Worm (Caenorhabditis elegans): ENCODE data around the gene F08B12.11.

DNA sequence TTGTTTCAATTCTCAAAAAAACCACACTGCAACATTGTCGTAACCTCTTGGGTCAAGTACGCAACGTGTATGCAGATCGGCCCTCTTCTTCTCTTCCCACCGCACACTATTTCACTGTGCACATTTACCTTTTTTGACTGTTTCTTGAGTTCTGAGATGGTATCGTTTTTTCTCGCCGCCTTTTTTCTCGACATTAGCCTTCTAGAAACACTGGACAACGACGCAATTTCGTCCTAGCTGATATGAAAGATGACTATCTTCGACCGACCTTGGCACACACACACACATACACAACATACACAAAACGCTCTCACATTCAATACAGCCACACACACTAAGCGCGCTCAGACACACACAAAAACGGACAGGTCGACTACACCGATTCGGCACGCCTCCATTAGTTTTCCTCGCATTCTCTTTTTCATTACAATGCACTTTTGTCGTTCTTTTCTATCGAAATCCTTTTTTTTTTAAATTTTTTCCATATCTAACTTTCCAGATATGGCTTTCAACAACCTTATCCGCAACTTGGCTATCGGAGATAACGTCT is 45.4 kb upstream of the F08B12.11 start, which contains the start of gene aco-1:
- no peak for TF ChIP-seq ceh-13 (GFP tag; optimal IDR thresholded peaks at IDR 0.05)
- no peak for TF ChIP-seq tra-4 (tag; optimal IDR thresholded peaks at IDR 0.05)
- no peak for TF ChIP-seq flt-1 (GFP tag; IDR thresholded peaks at IDR 0.05)
- no peak for TF ChIP-seq ama-1 (optimal IDR thresholded peaks at IDR 0.05)
- TF ChIP-seq sea-1 (GFP tag; conservative IDR thresholded peaks at IDR 0.05), result no peak

All from whole organism, early embryonic.